Fruit fly (Drosophila melanogaster): ENCODE measurements around the gene CG13784.

CG13784 gene

DNA sequence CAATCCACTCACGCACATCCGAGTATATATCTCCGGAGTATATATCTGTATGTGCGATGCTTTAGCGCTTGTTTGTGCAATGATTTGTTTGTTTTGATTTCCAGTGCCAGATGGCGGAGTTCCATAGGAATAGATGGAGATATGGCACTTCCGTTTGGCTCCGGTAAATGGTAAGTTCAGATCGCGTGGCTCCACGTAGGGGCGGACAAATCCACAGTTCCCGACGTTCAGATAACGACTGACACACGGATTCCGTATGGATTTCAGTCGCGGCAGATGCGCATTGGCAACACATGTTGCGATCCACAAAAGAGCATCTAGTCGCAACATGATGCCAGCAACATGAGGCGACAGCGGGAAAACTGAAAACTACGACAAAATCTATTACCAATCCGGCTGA is 62.4 kb downstream of the CG13784 start, which contains the start of gene Pvf3 (continued):
- TF ChIP-seq maf-S (GFP tag; optimal IDR thresholded peaks at IDR 0.05) = no peak
- TF ChIP-seq vvl (GFP tag; IDR thresholded peaks at IDR 0.05) = 0 out of 2 replicates have a peak, but pooled peaks have one; percentile 31
- peak; percentile 55 for TF ChIP-seq Deaf1 (tag; optimal IDR thresholded peaks at IDR 0.05)
- no peak for TF ChIP-seq tap (tag; optimal IDR thresholded peaks at IDR 0.05)
- TF ChIP-seq cg (GFP tag; optimal IDR thresholded peaks at IDR 0.05) = peak; percentile 35
- TF ChIP-seq chinmo (GFP tag; IDR thresholded peaks at IDR 0.05; ENCODE audit: partially characterized antibody) = peak; percentile 78; the same call in 3 of the 4 replicates
- TF ChIP-seq CG10565 (GFP tag; optimal IDR thresholded peaks at IDR 0.05) = no peak
- no peak for TF ChIP-seq CG12155 (GFP tag; optimal IDR thresholded peaks at IDR 0.05)
- 0 out of 3 replicates have a peak, but pooled peaks have one; percentile 31 for TF ChIP-seq CG7963 (GFP tag; IDR thresholded peaks at IDR 0.05; ENCODE audit: partially characterized antibody)
- TF ChIP-seq nerfin-1 (tag; optimal IDR thresholded peaks at IDR 0.05) = no peak
- TF ChIP-seq Jarid2 (GFP tag; optimal IDR thresholded peaks at IDR 0.05) = peak; percentile 94
- no peak for TF ChIP-seq Mad (GFP tag; optimal IDR thresholded peaks at IDR 0.05)
- TF ChIP-seq sob (GFP tag; IDR thresholded peaks at IDR 0.05) = peak; percentile 14; the same call in 1 of the 2 replicates
- TF ChIP-seq crp (GFP tag; optimal IDR thresholded peaks at IDR 0.05) = peak in 1 of 2 experiments; percentile 27
- peak; percentile 14 for TF ChIP-seq stwl (tag; optimal IDR thresholded peaks at IDR 0.05)
- peak; percentile 99 for TF ChIP-seq CG11504 (tag; optimal IDR thresholded peaks at IDR 0.05)
- peak; percentile 26 for TF ChIP-seq nau (GFP tag; optimal IDR thresholded peaks at IDR 0.05)
- no peak for TF ChIP-seq Poxn (GFP tag; IDR thresholded peaks at IDR 0.05)
- peak; percentile 36; the same call in 1 of the 2 replicates for TF ChIP-seq stc (GFP tag; IDR thresholded peaks at IDR 0.05)
- TF ChIP-seq Pdp1 (GFP tag; optimal IDR thresholded peaks at IDR 0.05) = no peak
- TF ChIP-seq wek (GFP tag; optimal IDR thresholded peaks at IDR 0.05) = peak; percentile 24
- no peak for TF ChIP-seq Sry-δ (GFP tag; optimal IDR thresholded peaks at IDR 0.05)
- TF ChIP-seq CG1024 (GFP tag; IDR thresholded peaks at IDR 0.05) = peak; percentile 24; the same call in 1 of the 2 replicates
- peak; percentile 33 for TF ChIP-seq CG8359 (GFP tag; optimal IDR thresholded peaks at IDR 0.05; ENCODE audit: borderline replicate concordance)
- no peak for TF ChIP-seq toy (GFP tag; IDR thresholded peaks at IDR 0.05)
- TF ChIP-seq hbn (GFP tag; IDR thresholded peaks at IDR 0.05; ENCODE audit: partially characterized antibody) = no peak
- TF ChIP-seq Atf-2 (GFP tag; optimal IDR thresholded peaks at IDR 0.05) = no peak
- TF ChIP-seq aop (GFP tag; IDR thresholded peaks at IDR 0.05) = peak; percentile 36; the same call in 1 of the 2 replicates
- no peak for TF ChIP-seq Blimp-1 (GFP tag; optimal IDR thresholded peaks at IDR 0.05)
- TF ChIP-seq CG17328 (GFP tag; IDR thresholded peaks at IDR 0.05) = peak; percentile 32; the same call in 1 of the 2 replicates
- TF ChIP-seq grn (GFP tag; optimal IDR thresholded peaks at IDR 0.05) = peak; percentile 14
- TF ChIP-seq da (GFP tag; optimal IDR thresholded peaks at IDR 0.05) = peak; percentile 14
- TF ChIP-seq lbe (GFP tag; optimal IDR thresholded peaks at IDR 0.05) = no peak

dm6 chr2L:7154861-7155594 is 64.8 kb downstream of the CG13784 start:
- TF ChIP-seq CG8281 (tag; optimal IDR thresholded peaks at IDR 0.05) (no peak), CG10267 (tag; optimal IDR thresholded peaks at IDR 0.05) (no peak), CG16815 (GFP tag; optimal IDR thresholded peaks at IDR 0.05) (no peak), Nf-YA (GFP tag; IDR thresholded peaks at IDR 0.05) (no peak), CG8359 (GFP tag; optimal IDR thresholded peaks at IDR 0.05; ENCODE audit: borderline replicate concordance) (no peak), Neu2 (GFP tag; optimal IDR thresholded peaks at IDR 0.05; ENCODE audit: borderline replicate concordance) (no peak), CG6254 (GFP tag; optimal IDR thresholded peaks at IDR 0.05) (no peak), CG10274 (GFP tag; optimal IDR thresholded peaks at IDR 0.05) (no peak), schlank (tag; optimal IDR thresholded peaks at IDR 0.05) (no peak), CG11504 (tag; optimal IDR thresholded peaks at IDR 0.05) (peak; percentile 63), CG5245 (GFP tag; optimal IDR thresholded peaks at IDR 0.05) (peak; percentile 25), Bteb2 (GFP tag; optimal IDR thresholded peaks at IDR 0.05) (no peak), lmd (GFP tag; IDR thresholded peaks at IDR 0.05) (peak; percentile 9; the same call in 1 of the 2 replicates), CG34224 (GFP tag; IDR thresholded peaks at IDR 0.05; ENCODE audit: partially characterized antibody) (no peak), CG4707 (GFP tag; optimal IDR thresholded peaks at IDR 0.05) (no peak), Antp (GFP tag; optimal IDR thresholded peaks at IDR 0.05) (peak; percentile 6), CG1529 (GFP tag; optimal IDR thresholded peaks at IDR 0.05) (peak; percentile 1), fd64A (GFP tag; optimal IDR thresholded peaks at IDR 0.05) (no peak)

All from whole organism, embryonic.